Worm (Caenorhabditis elegans) whole organism, L3 larva: Measurements from ENCODE around the gene Y39G8B.2.

Experiments used
- ceh-82 ChIP-seq: fragments of 150-350 bp; optimal IDR thresholded peaks from 2 replicates; lab custom pipeline; 2014; ENCODE audit warnings: missing biosample characterization, missing genetic modification characterization
- lin-39 ChIP-seq: fragments of 150-350 bp; optimal IDR thresholded peaks from 2 replicates; lab custom pipeline; 2018; ENCODE audit warnings: missing biosample characterization, missing genetic modification reagents, missing genetic modification characterization
- mdl-1 ChIP-seq: fragments of 150-350 bp; optimal IDR thresholded peaks from 2 replicates; lab custom pipeline; 2014; ENCODE audit warnings: missing biosample characterization, missing genetic modification characterization
- nhr-237 ChIP-seq: fragments of 150-350 bp; optimal IDR thresholded peaks from 2 replicates; lab custom pipeline; 2014; ENCODE audit warnings: missing biosample characterization, missing genetic modification characterization
- nhr-43 ChIP-seq: sonication (generic microtip); optimal IDR thresholded peaks from 2 replicates; lab custom pipeline; 2016; ENCODE audit warnings: mild to moderate bottlenecking, missing genetic modification characterization, missing compliant biosample characterization; ENCODE audit not compliant: poor library complexity, severe bottlenecking
- nhr-77 ChIP-seq: fragments of 150-350 bp; optimal IDR thresholded peaks from 2 replicates; lab custom pipeline; 2014; ENCODE audit warnings: missing biosample characterization, missing genetic modification characterization
- pha-4 ChIP-seq: fragments of 150-350 bp; optimal IDR thresholded peaks from 2 replicates; lab custom pipeline; 2014; ENCODE audit warnings: missing biosample characterization, missing genetic modification reagents, missing genetic modification characterization
- snpc-4 ChIP-seq: fragments of 150-350 bp; optimal IDR thresholded peaks from 2 replicates; lab custom pipeline; 2014; ENCODE audit warnings: missing biosample characterization, missing genetic modification characterization
- tbx-2 ChIP-seq: sonication (generic microtip); optimal IDR thresholded peaks from 2 replicates; lab custom pipeline; 2016; ENCODE audit warnings: mild to moderate bottlenecking, missing genetic modification characterization, missing compliant biosample characterization
- ztf-4 ChIP-seq: fragments of 150-350 bp; optimal IDR thresholded peaks from 2 replicates; lab custom pipeline; 2014; ENCODE audit warnings: missing biosample characterization, missing genetic modification characterization

DNA sequence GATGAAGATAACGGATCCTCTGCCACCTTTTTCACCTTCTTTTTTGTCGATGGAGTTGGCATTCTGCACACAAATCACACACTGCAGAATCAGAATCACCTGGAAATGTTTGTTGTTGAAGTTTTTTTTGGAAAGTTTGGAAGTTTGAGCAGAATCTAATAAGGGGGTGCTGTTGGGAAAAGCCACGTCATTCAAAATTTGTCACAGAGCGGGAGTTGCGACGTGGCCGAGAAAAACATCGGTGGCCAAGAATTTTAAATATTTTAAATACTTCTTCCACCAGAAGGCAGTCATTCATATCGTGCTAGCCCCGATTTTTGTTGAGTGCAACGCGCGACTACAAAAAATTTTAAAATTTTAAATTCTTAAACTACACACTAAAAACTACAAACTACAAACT lies 13.7 kb downstream of the Y39G8B.2 start, which contains the start of gene rpi-1:
- TF ChIP-seq tbx-2 (tag; lab: Kevin White, UChicago) (no peak), lin-39 (no peak), nhr-77 (tag; lab: Kevin White, UChicago) (no peak), snpc-4 (tag; lab: Kevin White, UChicago) (no peak), ceh-82 (tag; lab: Kevin White, UChicago) (no peak), nhr-43 (tag; lab: Kevin White, UChicago) (no peak), pha-4 (tag; lab: Kevin White, UChicago) (no peak), ztf-4 (no peak), nhr-237 (tag; lab: Kevin White, UChicago) (no peak), mdl-1 (tag; lab: Kevin White, UChicago) (no peak)
